Fruit fly (Drosophila melanogaster) whole organism, wandering third instar larva: ENCODE measurements around the gene CG10098.

Experiments
- Abd-B ChIP-seq: fragments of >200 bp; optimal IDR thresholded peaks from 2 replicates; lab custom pipeline; 2017; ENCODE audit warnings: missing biosample characterization, missing genetic modification characterization
- CG9705 ChIP-seq: fragments of 200-800 bp; sonication (Bioruptor generic); optimal IDR thresholded peaks from 2 replicates; lab custom pipeline; 2018; ENCODE audit warnings: missing biosample characterization, mild to moderate bottlenecking, missing genetic modification characterization
- CrebA ChIP-seq: fragments of 200-800 bp; sonication (Bioruptor generic); optimal IDR thresholded peaks from 2 replicates; lab custom pipeline; 2016; ENCODE audit warnings: missing biosample characterization, mild to moderate bottlenecking, missing genetic modification characterization, borderline replicate concordance
- Dfd ChIP-seq: fragments of >200 bp; optimal IDR thresholded peaks from 2 replicates; lab custom pipeline; 2017; ENCODE audit warnings: missing biosample characterization, missing genetic modification characterization
- Dif ChIP-seq: fragments of 200-275, 200-300 bp; sonication (Bioruptor generic); optimal IDR thresholded peaks from 2 replicates; lab custom pipeline; 2018; ENCODE audit warnings: missing biosample characterization, missing genetic modification characterization; ENCODE audit not compliant: partially characterized antibody
- HLH106 ChIP-seq: fragments of 200-800 bp; optimal IDR thresholded peaks from 3 replicates; lab custom pipeline; 2019; ENCODE audit warnings: missing biosample characterization, mild to moderate bottlenecking, missing genetic modification characterization, moderate library complexity
- Hr78 ChIP-seq: fragments of >200 bp; optimal IDR thresholded peaks from 2 replicates; lab custom pipeline; 2017; ENCODE audit warnings: missing biosample characterization, missing genetic modification characterization
- Hr83 ChIP-seq: fragments of 200-300 bp; sonication (Bioruptor generic); optimal IDR thresholded peaks from 2 replicates; lab custom pipeline; 2016; ENCODE audit warnings: missing biosample characterization, mild to moderate bottlenecking, missing genetic modification characterization, moderate library complexity; ENCODE audit not compliant: poor library complexity, severe bottlenecking
- Sp1 ChIP-seq: fragments of 200-800 bp; sonication (Bioruptor generic); optimal IDR thresholded peaks from 3 replicates; lab custom pipeline; 2019; ENCODE audit warnings: missing biosample characterization, mild to moderate bottlenecking, missing genetic modification characterization, moderate library complexity
- Vsx2 ChIP-seq: fragments of 200-300, 225-300 bp; sonication (Bioruptor generic); optimal IDR thresholded peaks from 2 replicates; lab custom pipeline; 2018; ENCODE audit warnings: missing biosample characterization, missing genetic modification characterization; ENCODE audit not compliant: partially characterized antibody
- br ChIP-seq: fragments of 200-800 bp; sonication (Bioruptor generic); optimal IDR thresholded peaks from 2 replicates; lab custom pipeline; 2016; ENCODE audit warnings: missing biosample characterization, missing genetic modification characterization
- brk ChIP-seq: fragments of 200-800 bp; sonication (Bioruptor generic); optimal IDR thresholded peaks from 2 replicates; lab custom pipeline; 2016; ENCODE audit warnings: missing biosample characterization, mild to moderate bottlenecking, missing genetic modification characterization
- dmrt93B ChIP-seq: fragments of 200-800 bp; sonication (Bioruptor generic); optimal IDR thresholded peaks from 2 replicates; lab custom pipeline; 2018; ENCODE audit warnings: missing biosample characterization, mild to moderate bottlenecking, missing genetic modification characterization
- dsf ChIP-seq: sonication (Bioruptor generic); optimal IDR thresholded peaks from 2 replicates; lab custom pipeline; 2016; ENCODE audit warnings: missing biosample characterization, missing genetic modification characterization, borderline replicate concordance
- ey ChIP-seq: fragments of 200-800 bp; sonication (Bioruptor generic); optimal IDR thresholded peaks from 2 replicates; lab custom pipeline; 2016; ENCODE audit warnings: missing biosample characterization, missing genetic modification characterization
- foxo ChIP-seq, 2 experiments: fragments of 200-800 bp; sonication (Bioruptor generic); optimal IDR thresholded peaks; 2 replicates in 1 of 2; 3 replicates in 1 of 2; lab custom pipeline; 2016 to 2017; ENCODE audit warnings: missing biosample characterization in 2 of 2, missing genetic modification characterization in 2 of 2
- fru ChIP-seq: fragments of 200-800 bp; sonication (Bioruptor generic); optimal IDR thresholded peaks from 3 replicates; lab custom pipeline; 2016; ENCODE audit warnings: missing biosample characterization, mild to moderate bottlenecking, missing genetic modification characterization
- h ChIP-seq: fragments of 200-800 bp; sonication (Bioruptor generic); optimal IDR thresholded peaks from 3 replicates; lab custom pipeline; 2016; ENCODE audit warnings: missing biosample characterization, mild to moderate bottlenecking, missing genetic modification characterization
- lola ChIP-seq: fragments of >200 bp; optimal IDR thresholded peaks from 2 replicates; lab custom pipeline; 2017; ENCODE audit warnings: missing biosample characterization, missing genetic modification characterization
- psq ChIP-seq: fragments of 200-800 bp; sonication (Bioruptor generic); optimal IDR thresholded peaks from 3 replicates; lab custom pipeline; 2017; ENCODE audit warnings: missing biosample characterization, mild to moderate bottlenecking, missing genetic modification characterization, moderate library complexity
- rgr ChIP-seq: fragments of 200-800 bp; sonication (Bioruptor generic); optimal IDR thresholded peaks from 3 replicates; lab custom pipeline; 2016; ENCODE audit warnings: missing biosample characterization, mild to moderate bottlenecking, missing genetic modification characterization
- sage ChIP-seq: fragments of 200-800 bp; sonication (Bioruptor generic); optimal IDR thresholded peaks from 2 replicates; lab custom pipeline; 2016; ENCODE audit warnings: missing biosample characterization, mild to moderate bottlenecking, missing genetic modification characterization
- sv ChIP-seq: fragments of 200-800 bp; sonication (Bioruptor generic); optimal IDR thresholded peaks from 3 replicates; lab custom pipeline; 2016; ENCODE audit warnings: missing biosample characterization, missing genetic modification characterization
- tai ChIP-seq: sonication (Bioruptor generic); optimal IDR thresholded peaks from 2 replicates; lab custom pipeline; 2016; ENCODE audit warnings: missing biosample characterization, missing genetic modification characterization
- woc ChIP-seq: sonication (Bioruptor generic); optimal IDR thresholded peaks from 2 replicates; lab custom pipeline; 2016; ENCODE audit warnings: missing biosample characterization, mild to moderate bottlenecking, missing genetic modification characterization

CG10098 gene

dm6 chr3R:7171384-7172099 lies 47.2 kb downstream of the CG10098 start (continued):
- TF ChIP-seq foxo (GFP tag; optimal IDR thresholded peaks at IDR 0.05; lab: Kevin White, UChicago) = peak in 1 of 2 experiments; percentile 42
- no peak for TF ChIP-seq Hr83 (GFP tag; lab: Kevin White, UChicago)
- no peak for TF ChIP-seq HLH106 (tag; lab: Kevin White, UChicago)
- peak; percentile 47 for TF ChIP-seq fru
- TF ChIP-seq rgr = no peak
- peak; percentile 21 for TF ChIP-seq ey
- TF ChIP-seq br = no peak
- TF ChIP-seq Hr78 (GFP tag; lab: Kevin White, UChicago) = no peak
- TF ChIP-seq lola (GFP tag; lab: Kevin White, UChicago) = no peak
- TF ChIP-seq Sp1 (GFP tag; lab: Kevin White, UChicago) = peak; percentile 37
- TF ChIP-seq tai (GFP tag; lab: Kevin White, UChicago) = no peak
- TF ChIP-seq Vsx2 (GFP tag; lab: Kevin White, UChicago) = no peak

dm6 chr3R:7172978-7173377 lies 48.6 kb downstream of the CG10098 start:
- TF ChIP-seq brk (peak; percentile 12), psq (GFP tag; lab: Kevin White, UChicago) (peak; percentile 13), Vsx2 (GFP tag; lab: Kevin White, UChicago) (peak; percentile 39), CrebA (GFP tag; lab: Kevin White, UChicago) (no peak)

DNA sequence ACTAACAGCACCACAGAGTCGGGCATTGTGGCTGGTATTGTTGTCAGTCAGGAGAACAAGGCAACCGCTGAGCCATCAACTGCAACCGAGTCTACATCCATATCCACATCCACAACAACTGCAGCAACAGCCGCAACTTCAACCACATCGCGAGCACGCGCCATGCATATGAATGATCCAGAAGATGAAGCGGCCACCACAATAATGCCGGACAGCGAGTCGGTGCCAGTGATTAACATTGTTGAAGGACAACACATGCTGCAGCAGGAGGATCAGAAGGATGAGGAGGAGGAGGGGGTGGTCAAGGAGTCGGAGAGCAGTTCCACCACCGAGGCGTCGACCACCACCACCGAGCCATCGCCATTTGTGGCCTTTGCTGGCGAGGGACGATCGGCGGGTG lies 50.4 kb downstream of the CG10098 start:
- no peak for TF ChIP-seq br
- no peak for TF ChIP-seq Hr78 (GFP tag; lab: Kevin White, UChicago)
- TF ChIP-seq foxo (GFP tag; optimal IDR thresholded peaks at IDR 0.05; lab: Kevin White, UChicago) = no peak
- TF ChIP-seq sv (GFP tag; lab: Kevin White, UChicago) = no peak
- no peak for TF ChIP-seq fru
- TF ChIP-seq Sp1 (GFP tag; lab: Kevin White, UChicago) = no peak
- TF ChIP-seq Dif = no peak
- no peak for TF ChIP-seq brk
- no peak for TF ChIP-seq h (GFP tag; lab: Kevin White, UChicago)
- no peak for TF ChIP-seq Hr83 (GFP tag; lab: Kevin White, UChicago)
- TF ChIP-seq CG9705 (GFP tag; lab: Kevin White, UChicago) = no peak
- no peak for TF ChIP-seq woc (GFP tag; lab: Kevin White, UChicago)
- no peak for TF ChIP-seq Abd-B (GFP tag; lab: Kevin White, UChicago)
- no peak for TF ChIP-seq dmrt93B
- TF ChIP-seq Dfd = no peak
- no peak for TF ChIP-seq sage (GFP tag; lab: Kevin White, UChicago)
- no peak for TF ChIP-seq dsf (GFP tag; lab: Kevin White, UChicago)
